Fruit fly (Drosophila melanogaster) whole organism, wandering third instar larva: ENCODE results near the gene gdl-ORF39.

Experiments
- Abd-B ChIP-seq: fragments of >200 bp; optimal IDR thresholded peaks from 2 replicates; lab custom pipeline; 2017; ENCODE audit warnings: missing biosample characterization, missing genetic modification characterization
- CG32264 ChIP-seq: fragments of 200-800 bp; sonication (Bioruptor generic); optimal IDR thresholded peaks from 2 replicates; lab custom pipeline; 2016; ENCODE audit warnings: missing biosample characterization, missing genetic modification characterization
- CG9705 ChIP-seq: fragments of 200-800 bp; sonication (Bioruptor generic); optimal IDR thresholded peaks from 2 replicates; lab custom pipeline; 2018; ENCODE audit warnings: missing biosample characterization, mild to moderate bottlenecking, missing genetic modification characterization
- CrebA ChIP-seq: fragments of 200-800 bp; sonication (Bioruptor generic); optimal IDR thresholded peaks from 2 replicates; lab custom pipeline; 2016; ENCODE audit warnings: missing biosample characterization, mild to moderate bottlenecking, missing genetic modification characterization, borderline replicate concordance
- Dfd ChIP-seq: fragments of >200 bp; optimal IDR thresholded peaks from 2 replicates; lab custom pipeline; 2017; ENCODE audit warnings: missing biosample characterization, missing genetic modification characterization
- Dif ChIP-seq: fragments of 200-275, 200-300 bp; sonication (Bioruptor generic); optimal IDR thresholded peaks from 2 replicates; lab custom pipeline; 2018; ENCODE audit warnings: missing biosample characterization, missing genetic modification characterization; ENCODE audit not compliant: partially characterized antibody
- GATAd ChIP-seq: sonication (Bioruptor generic); optimal IDR thresholded peaks from 2 replicates; lab custom pipeline; 2016; ENCODE audit warnings: missing biosample characterization, missing genetic modification characterization
- HLH106 ChIP-seq: fragments of 200-800 bp; optimal IDR thresholded peaks from 3 replicates; lab custom pipeline; 2019; ENCODE audit warnings: missing biosample characterization, mild to moderate bottlenecking, missing genetic modification characterization, moderate library complexity
- Hnf4 ChIP-seq: fragments of 200-800 bp; sonication (Bioruptor generic); optimal IDR thresholded peaks from 2 replicates; lab custom pipeline; 2016; ENCODE audit warnings: missing biosample characterization, mild to moderate bottlenecking, missing genetic modification characterization
- Hr78 ChIP-seq: fragments of >200 bp; optimal IDR thresholded peaks from 2 replicates; lab custom pipeline; 2017; ENCODE audit warnings: missing biosample characterization, missing genetic modification characterization
- Hr83 ChIP-seq: fragments of 200-300 bp; sonication (Bioruptor generic); optimal IDR thresholded peaks from 2 replicates; lab custom pipeline; 2016; ENCODE audit warnings: missing biosample characterization, mild to moderate bottlenecking, missing genetic modification characterization, moderate library complexity; ENCODE audit not compliant: poor library complexity, severe bottlenecking
- Jra ChIP-seq: sonication (Bioruptor generic); optimal IDR thresholded peaks from 2 replicates; lab custom pipeline; 2016; ENCODE audit warnings: missing biosample characterization, missing genetic modification characterization
- Mio ChIP-seq: sonication (Bioruptor generic); optimal IDR thresholded peaks from 2 replicates; lab custom pipeline; 2016; ENCODE audit warnings: missing biosample characterization, missing genetic modification characterization
- Myc ChIP-seq: fragments of >200 bp; optimal IDR thresholded peaks from 2 replicates; lab custom pipeline; 2017
- N ChIP-seq: fragments of >200 bp; optimal IDR thresholded peaks from 2 replicates; lab custom pipeline; 2018; ENCODE audit warnings: missing biosample characterization, missing external identifiers, missing genetic modification characterization
- OdsH ChIP-seq: fragments of 200-800 bp; sonication (Bioruptor generic); optimal IDR thresholded peaks from 2 replicates; lab custom pipeline; 2016; ENCODE audit warnings: missing biosample characterization, mild to moderate bottlenecking, missing genetic modification characterization
- Rel ChIP-seq, 2 experiments: fragments of 200-800 bp; sonication (Bioruptor generic) in 1 of 2; optimal IDR thresholded peaks; 2 replicates in 1 of 2; 3 replicates in 1 of 2; lab custom pipeline; 2016 to 2019; ENCODE audit warnings: mild to moderate bottlenecking in 2 of 2, missing biosample characterization in 2 of 2, missing genetic modification characterization in 2 of 2, moderate library complexity in 1 of 2
- Sp1 ChIP-seq: fragments of 200-800 bp; sonication (Bioruptor generic); optimal IDR thresholded peaks from 3 replicates; lab custom pipeline; 2019; ENCODE audit warnings: missing biosample characterization, mild to moderate bottlenecking, missing genetic modification characterization, moderate library complexity
- Vsx2 ChIP-seq: fragments of 200-300, 225-300 bp; sonication (Bioruptor generic); optimal IDR thresholded peaks from 2 replicates; lab custom pipeline; 2018; ENCODE audit warnings: missing biosample characterization, missing genetic modification characterization; ENCODE audit not compliant: partially characterized antibody
- br ChIP-seq: fragments of 200-800 bp; sonication (Bioruptor generic); optimal IDR thresholded peaks from 2 replicates; lab custom pipeline; 2016; ENCODE audit warnings: missing biosample characterization, missing genetic modification characterization
- brk ChIP-seq: fragments of 200-800 bp; sonication (Bioruptor generic); optimal IDR thresholded peaks from 2 replicates; lab custom pipeline; 2016; ENCODE audit warnings: missing biosample characterization, mild to moderate bottlenecking, missing genetic modification characterization
- dl ChIP-seq, 2 experiments: fragments of 175-275, 200-275 bp in 1 of 2; fragments of 200-275 bp in 1 of 2; sonication (Bioruptor generic); optimal IDR thresholded peaks; lab custom pipeline; 2018; ENCODE audit warnings: mild to moderate bottlenecking in 2 of 2, missing biosample characterization in 2 of 2, missing genetic modification characterization in 2 of 2, moderate library complexity in 2 of 2; ENCODE audit not compliant: partially characterized antibody in 2 of 2, insufficient read depth in 1 of 2
- dmrt93B ChIP-seq: fragments of 200-800 bp; sonication (Bioruptor generic); optimal IDR thresholded peaks from 2 replicates; lab custom pipeline; 2018; ENCODE audit warnings: missing biosample characterization, mild to moderate bottlenecking, missing genetic modification characterization
- dsf ChIP-seq: sonication (Bioruptor generic); optimal IDR thresholded peaks from 2 replicates; lab custom pipeline; 2016; ENCODE audit warnings: missing biosample characterization, missing genetic modification characterization, borderline replicate concordance
- ey ChIP-seq: fragments of 200-800 bp; sonication (Bioruptor generic); optimal IDR thresholded peaks from 2 replicates; lab custom pipeline; 2016; ENCODE audit warnings: missing biosample characterization, missing genetic modification characterization
- foxo ChIP-seq, 2 experiments: fragments of 200-800 bp; sonication (Bioruptor generic); optimal IDR thresholded peaks; 2 replicates in 1 of 2; 3 replicates in 1 of 2; lab custom pipeline; 2016 to 2017; ENCODE audit warnings: missing biosample characterization in 2 of 2, missing genetic modification characterization in 2 of 2
- fru ChIP-seq: fragments of 200-800 bp; sonication (Bioruptor generic); optimal IDR thresholded peaks from 3 replicates; lab custom pipeline; 2016; ENCODE audit warnings: missing biosample characterization, mild to moderate bottlenecking, missing genetic modification characterization
- h ChIP-seq: fragments of 200-800 bp; sonication (Bioruptor generic); optimal IDR thresholded peaks from 3 replicates; lab custom pipeline; 2016; ENCODE audit warnings: missing biosample characterization, mild to moderate bottlenecking, missing genetic modification characterization
- jim ChIP-seq: fragments of 175-275, 200-325 bp; sonication (Bioruptor generic); optimal IDR thresholded peaks from 2 replicates; lab custom pipeline; 2016; ENCODE audit warnings: missing biosample characterization, mild to moderate bottlenecking, missing genetic modification characterization
- lola ChIP-seq: fragments of >200 bp; optimal IDR thresholded peaks from 2 replicates; lab custom pipeline; 2017; ENCODE audit warnings: missing biosample characterization, missing genetic modification characterization
- pan ChIP-seq: fragments of >200 bp; optimal IDR thresholded peaks from 2 replicates; lab custom pipeline; 2017
- psq ChIP-seq: fragments of 200-800 bp; sonication (Bioruptor generic); optimal IDR thresholded peaks from 3 replicates; lab custom pipeline; 2017; ENCODE audit warnings: missing biosample characterization, mild to moderate bottlenecking, missing genetic modification characterization, moderate library complexity
- rgr ChIP-seq: fragments of 200-800 bp; sonication (Bioruptor generic); optimal IDR thresholded peaks from 3 replicates; lab custom pipeline; 2016; ENCODE audit warnings: missing biosample characterization, mild to moderate bottlenecking, missing genetic modification characterization
- sage ChIP-seq: fragments of 200-800 bp; sonication (Bioruptor generic); optimal IDR thresholded peaks from 2 replicates; lab custom pipeline; 2016; ENCODE audit warnings: missing biosample characterization, mild to moderate bottlenecking, missing genetic modification characterization
- sv ChIP-seq: fragments of 200-800 bp; sonication (Bioruptor generic); optimal IDR thresholded peaks from 3 replicates; lab custom pipeline; 2016; ENCODE audit warnings: missing biosample characterization, missing genetic modification characterization
- tai ChIP-seq: sonication (Bioruptor generic); optimal IDR thresholded peaks from 2 replicates; lab custom pipeline; 2016; ENCODE audit warnings: missing biosample characterization, missing genetic modification characterization
- usp ChIP-seq: fragments of >200 bp; optimal IDR thresholded peaks from 2 replicates; lab custom pipeline; 2017; ENCODE audit warnings: missing biosample characterization, missing genetic modification characterization
- woc ChIP-seq: sonication (Bioruptor generic); optimal IDR thresholded peaks from 2 replicates; lab custom pipeline; 2016; ENCODE audit warnings: missing biosample characterization, mild to moderate bottlenecking, missing genetic modification characterization

Gene gdl-ORF39

DNA sequence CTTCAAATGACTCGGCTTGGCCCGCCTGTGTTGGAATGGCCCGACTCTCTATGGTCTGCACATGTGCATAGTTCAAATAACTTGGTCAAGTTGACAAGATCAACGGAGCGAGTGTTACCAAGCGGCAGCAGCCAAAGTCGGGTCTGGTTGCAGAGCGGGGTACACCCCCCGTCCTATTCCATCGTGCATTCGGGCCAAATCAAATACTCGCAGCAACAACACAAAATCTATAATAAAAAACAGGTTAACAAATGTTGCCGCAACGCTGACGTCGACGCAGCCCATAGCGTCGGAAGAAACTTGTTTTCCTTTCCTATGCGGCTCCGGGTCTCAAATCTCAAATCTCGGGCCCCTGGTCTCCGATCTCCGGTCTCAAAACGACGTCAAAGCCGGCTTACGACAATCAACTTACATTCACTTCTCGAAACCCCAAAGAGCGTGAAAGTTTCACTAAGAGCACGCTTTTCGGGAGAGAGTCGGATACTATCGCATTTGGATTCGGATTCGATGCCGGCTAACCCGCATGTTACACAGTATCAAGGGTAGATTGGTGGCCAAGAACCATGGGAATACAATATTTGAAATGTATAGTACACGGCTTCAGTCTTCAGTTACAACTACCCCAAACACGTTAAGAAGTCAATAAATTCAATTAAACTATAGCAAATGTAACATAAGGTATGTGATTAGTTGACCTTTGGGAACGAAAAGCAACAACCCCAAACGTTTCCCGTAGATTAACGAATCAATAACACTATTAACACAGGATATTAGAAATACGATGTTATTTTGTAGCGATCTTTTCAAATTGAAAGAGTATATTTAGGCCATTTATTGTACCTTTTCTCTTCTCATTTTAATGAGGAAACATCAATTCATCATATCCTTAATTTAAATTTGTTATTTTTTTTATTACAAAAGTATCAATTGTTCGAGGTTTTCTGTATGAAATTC lies 25.3 kb downstream of the gdl-ORF39 start:
- TF ChIP-seq foxo (GFP tag; optimal IDR thresholded peaks at IDR 0.05; lab: Kevin White, UChicago), result peak; percentile 32 to 76
- TF ChIP-seq CG32264 (GFP tag; lab: Kevin White, UChicago), result no peak
- peak; percentile 32 for TF ChIP-seq CG9705 (GFP tag; lab: Kevin White, UChicago)
- no peak for TF ChIP-seq GATAd
- TF ChIP-seq CrebA (GFP tag; lab: Kevin White, UChicago), result peak; percentile 31
- peak; percentile 71 for TF ChIP-seq fru (GFP tag; lab: Kevin White, UChicago)
- TF ChIP-seq Jra (GFP tag; lab: Kevin White, UChicago), result peak; percentile 23
- peak; percentile 69 for TF ChIP-seq psq (GFP tag; lab: Kevin White, UChicago)
- TF ChIP-seq woc (GFP tag; lab: Kevin White, UChicago), result peak; percentile 95
- TF ChIP-seq sage, result no peak
- TF ChIP-seq Myc (lab: Kevin White, UChicago), result no peak
- TF ChIP-seq dl (GFP tag; optimal IDR thresholded peaks at IDR 0.05; lab: Kevin White, UChicago; ENCODE audit: insufficient read depth in 1 of 2, partially characterized antibody in 2 of 2), result peak; percentile 53 to 59
- TF ChIP-seq Dfd, result no peak
- no peak for TF ChIP-seq usp (GFP tag; lab: Kevin White, UChicago)
- no peak for TF ChIP-seq Abd-B (GFP tag; lab: Kevin White, UChicago)
- TF ChIP-seq pan (lab: Kevin White, UChicago), result peak; percentile 89
- TF ChIP-seq ey (GFP tag; lab: Kevin White, UChicago), result peak; percentile 75
- peak; percentile 54 for TF ChIP-seq sv (GFP tag; lab: Kevin White, UChicago)
- TF ChIP-seq Hnf4 (GFP tag; lab: Kevin White, UChicago), result peak; percentile 75
- peak; percentile 65 for TF ChIP-seq br (GFP tag; lab: Kevin White, UChicago)
- peak; percentile 57 for TF ChIP-seq h (GFP tag; lab: Kevin White, UChicago)
- TF ChIP-seq dmrt93B (GFP tag; lab: Kevin White, UChicago), result peak; percentile 78
- TF ChIP-seq dsf (GFP tag; lab: Kevin White, UChicago), result no peak
- peak; percentile 88 for TF ChIP-seq Sp1
- no peak for TF ChIP-seq Rel (GFP tag; optimal IDR thresholded peaks at IDR 0.05; lab: Kevin White, UChicago)
- TF ChIP-seq Rel (tag; optimal IDR thresholded peaks at IDR 0.05; lab: Kevin White, UChicago), result peak; percentile 15
- TF ChIP-seq jim (GFP tag; lab: Kevin White, UChicago), result no peak
- TF ChIP-seq Mio (GFP tag; lab: Kevin White, UChicago), result no peak
- peak; percentile 88 for TF ChIP-seq Dif
- peak; percentile 75 for TF ChIP-seq tai (GFP tag; lab: Kevin White, UChicago)
- TF ChIP-seq N (GFP tag; lab: Kevin White, UChicago), result no peak
- TF ChIP-seq lola, result no peak
- peak; percentile 58 for TF ChIP-seq rgr
- no peak for TF ChIP-seq Hr83 (GFP tag; lab: Kevin White, UChicago)
- no peak for TF ChIP-seq Vsx2 (GFP tag; lab: Kevin White, UChicago)
- peak; percentile 77 for TF ChIP-seq HLH106
- no peak for TF ChIP-seq Hr78
- no peak for TF ChIP-seq brk (GFP tag; lab: Kevin White, UChicago)
- TF ChIP-seq OdsH (GFP tag; lab: Kevin White, UChicago), result peak; percentile 64

DNA sequence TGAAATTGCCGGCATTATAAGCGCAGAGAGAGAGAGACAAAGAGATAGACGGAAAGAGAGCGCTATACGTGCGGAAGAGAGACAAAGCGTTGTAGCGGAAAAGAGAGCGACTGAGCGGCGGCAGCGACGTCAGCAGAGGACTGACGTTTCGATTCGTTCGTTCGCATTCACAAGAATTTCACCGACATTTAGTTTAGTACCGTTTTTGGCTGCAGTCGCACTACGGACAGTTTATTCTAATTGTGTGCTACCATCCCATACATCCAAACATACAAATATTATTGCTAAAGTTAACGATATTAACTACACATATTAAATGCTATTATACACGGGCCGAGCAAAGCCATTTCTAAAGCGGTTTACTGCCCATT lies 26.0 kb downstream of the gdl-ORF39 start, which contains the start of gene CrebA:
TSS of gene CrebA (plus strand) at position 168 of the 371 bp plus-strand sequence.
- TF ChIP-seq Mio (GFP tag; lab: Kevin White, UChicago) (no peak), foxo (GFP tag; optimal IDR thresholded peaks at IDR 0.05; lab: Kevin White, UChicago) (no peak), Rel (GFP tag; optimal IDR thresholded peaks at IDR 0.05; lab: Kevin White, UChicago) (no peak), Rel (tag; optimal IDR thresholded peaks at IDR 0.05; lab: Kevin White, UChicago) (peak; percentile 18), dsf (GFP tag; lab: Kevin White, UChicago) (no peak), lola (no peak), Hr83 (GFP tag; lab: Kevin White, UChicago) (peak; percentile 80), ey (GFP tag; lab: Kevin White, UChicago) (no peak), sv (GFP tag; lab: Kevin White, UChicago) (no peak), Dif (peak; percentile 91), GATAd (no peak), dmrt93B (GFP tag; lab: Kevin White, UChicago) (no peak), pan (lab: Kevin White, UChicago) (no peak), tai (GFP tag; lab: Kevin White, UChicago) (no peak), HLH106 (no peak), Hnf4 (GFP tag; lab: Kevin White, UChicago) (no peak), CrebA (GFP tag; lab: Kevin White, UChicago) (no peak), CG9705 (GFP tag; lab: Kevin White, UChicago) (no peak), psq (GFP tag; lab: Kevin White, UChicago) (no peak), N (GFP tag; lab: Kevin White, UChicago) (no peak), Sp1 (no peak), Myc (lab: Kevin White, UChicago) (no peak), Vsx2 (GFP tag; lab: Kevin White, UChicago) (peak; percentile 81), br (GFP tag; lab: Kevin White, UChicago) (no peak), Abd-B (GFP tag; lab: Kevin White, UChicago) (no peak), OdsH (GFP tag; lab: Kevin White, UChicago) (no peak), Jra (GFP tag; lab: Kevin White, UChicago) (no peak), fru (GFP tag; lab: Kevin White, UChicago) (no peak), CG32264 (GFP tag; lab: Kevin White, UChicago) (no peak), sage (peak; percentile 31), usp (GFP tag; lab: Kevin White, UChicago) (no peak), brk (GFP tag; lab: Kevin White, UChicago) (no peak), woc (GFP tag; lab: Kevin White, UChicago) (no peak), h (GFP tag; lab: Kevin White, UChicago) (no peak), Dfd (no peak), dl (GFP tag; optimal IDR thresholded peaks at IDR 0.05; lab: Kevin White, UChicago; ENCODE audit: insufficient read depth in 1 of 2, partially characterized antibody in 2 of 2) (peak; percentile 83 to 89), Hr78 (no peak), jim (GFP tag; lab: Kevin White, UChicago) (no peak), rgr (no peak)
